Fruit fly (Drosophila melanogaster): ENCODE results near the gene eEF1alpha2.

dm6 chr3R:31754605-31755004 is 16.3 kb downstream of the eEF1alpha2 start, which contains the start of gene salt:
- TF ChIP-seq CG7045 (GFP tag; optimal IDR thresholded peaks at IDR 0.05) (no peak), tj (GFP tag; optimal IDR thresholded peaks at IDR 0.05) (no peak), Hr96 (GFP tag; optimal IDR thresholded peaks at IDR 0.05) (no peak), ovo (GFP tag; optimal IDR thresholded peaks at IDR 0.05) (no peak), CG7101 (tag; optimal IDR thresholded peaks at IDR 0.05) (no peak), kay (GFP tag; ENCODE audit: borderline replicate concordance) (no peak), cnc (optimal IDR thresholded peaks at IDR 0.05) (no peak), CG11617 (GFP tag; optimal IDR thresholded peaks at IDR 0.05) (no peak)
